Fruit fly (Drosophila melanogaster) whole organism, embryonic: ENCODE measurements around the gene wda.

Experiments used
- CG10431 ChIP-seq: fragments of 200-800 bp; sonication (Bioruptor generic); optimal IDR thresholded peaks from 3 replicates; lab custom pipeline; 2018; ENCODE audit warnings: missing biosample characterization, mild to moderate bottlenecking, missing genetic modification characterization
- CG10654 ChIP-seq: fragments of 200-800 bp; sonication (Bioruptor generic); optimal IDR thresholded peaks from 2 replicates; lab custom pipeline; 2016; ENCODE audit warnings: missing biosample characterization, missing genetic modification characterization
- CG12391 ChIP-seq: fragments of 200-800 bp; sonication (Bioruptor generic); optimal IDR thresholded peaks from 3 replicates; lab custom pipeline; 2018; ENCODE audit warnings: missing biosample characterization, mild to moderate bottlenecking, missing genetic modification characterization, moderate library complexity
- CG13624 ChIP-seq: fragments of 200-800 bp; sonication (Bioruptor generic); optimal IDR thresholded peaks from 2 replicates; lab custom pipeline; 2016; ENCODE audit warnings: missing biosample characterization, missing genetic modification characterization
- CG17361 ChIP-seq: fragments of 200-800 bp; sonication (Bioruptor generic); IDR thresholded peaks from 3 replicates; pipeline ENCODE4 v1.3.6; 2022; ENCODE audit warnings: missing biosample characterization, missing genetic modification characterization
- CG17568 ChIP-seq: fragments of 200-800 bp; sonication (Bioruptor generic); optimal IDR thresholded peaks from 2 replicates; lab custom pipeline; 2018; ENCODE audit warnings: missing biosample characterization, mild to moderate bottlenecking, missing genetic modification characterization, moderate library complexity
- CG17829 ChIP-seq: fragments of 200-800 bp; optimal IDR thresholded peaks from 2 replicates; lab custom pipeline; 2019; ENCODE audit warnings: missing biosample characterization, mild to moderate bottlenecking, missing genetic modification characterization, moderate library complexity
- CG1792 ChIP-seq: fragments of 200-800 bp; sonication (Bioruptor generic); optimal IDR thresholded peaks from 2 replicates; lab custom pipeline; 2016; ENCODE audit warnings: missing biosample characterization, missing genetic modification characterization
- CG1832 ChIP-seq: fragments of 200-800 bp; sonication (Bioruptor generic); optimal IDR thresholded peaks from 2 replicates; lab custom pipeline; 2017; ENCODE audit warnings: missing biosample characterization, mild to moderate bottlenecking, missing genetic modification characterization, inconsistent platforms
- CG18476 ChIP-seq: fragments of 200-800 bp; sonication (Bioruptor generic); optimal IDR thresholded peaks from 2 replicates; lab custom pipeline; 2016; ENCODE audit warnings: missing biosample characterization, mild to moderate bottlenecking, missing genetic modification characterization
- CG3163 ChIP-seq: fragments of 200-800 bp; sonication (Bioruptor generic); optimal IDR thresholded peaks from 3 replicates; lab custom pipeline; 2016; ENCODE audit warnings: missing biosample characterization, missing genetic modification characterization
- CG3407 ChIP-seq: fragments of 200-800 bp; sonication (Bioruptor generic); optimal IDR thresholded peaks from 2 replicates; lab custom pipeline; 2018; ENCODE audit warnings: missing biosample characterization, mild to moderate bottlenecking, missing genetic modification characterization
- CG34224 ChIP-seq: fragments of 200-800 bp; sonication (Bioruptor generic); IDR thresholded peaks from 3 replicates; pipeline ENCODE4 v1.3.6; 2022; ENCODE audit warnings: missing biosample characterization, missing genetic modification characterization; ENCODE audit not compliant: partially characterized antibody
- CG5180 ChIP-seq: fragments of 200-800 bp; sonication (Bioruptor generic); optimal IDR thresholded peaks from 3 replicates; lab custom pipeline; 2017; ENCODE audit warnings: missing biosample characterization, missing genetic modification characterization, mild to moderate bottlenecking, moderate library complexity, missing genetic modification reagents
- CG5245 ChIP-seq: fragments of 200-800 bp; sonication (Bioruptor generic); optimal IDR thresholded peaks from 3 replicates; lab custom pipeline; 2016; ENCODE audit warnings: missing biosample characterization, missing genetic modification characterization
- CG7556 ChIP-seq: fragments of 200-800 bp; sonication (Bioruptor generic); optimal IDR thresholded peaks from 2 replicates; lab custom pipeline; 2017; ENCODE audit warnings: missing biosample characterization, mild to moderate bottlenecking, missing genetic modification characterization
- CG7839 ChIP-seq: fragments of 200-800 bp; sonication (Bioruptor generic); optimal IDR thresholded peaks from 3 replicates; lab custom pipeline; 2018; ENCODE audit warnings: missing biosample characterization, mild to moderate bottlenecking, missing genetic modification characterization, moderate library complexity
- CG7928 ChIP-seq: fragments of 200-800 bp; sonication (Bioruptor generic); optimal IDR thresholded peaks from 2 replicates; lab custom pipeline; 2017; ENCODE audit warnings: missing biosample characterization, mild to moderate bottlenecking, missing genetic modification characterization
- CG8478 ChIP-seq: fragments of >200 bp; optimal IDR thresholded peaks from 2 replicates; lab custom pipeline; 2018
- CG9932 ChIP-seq: fragments of 200-800 bp; sonication (Bioruptor generic); IDR thresholded peaks from 2 replicates; pipeline ENCODE4 v1.3.6; 2022; ENCODE audit warnings: missing biosample characterization, missing genetic modification characterization
- CTCF ChIP-seq: fragments of 200-800 bp; sonication (Bioruptor generic); optimal IDR thresholded peaks from 2 replicates; lab custom pipeline; 2017; ENCODE audit warnings: missing biosample characterization, mild to moderate bottlenecking, missing genetic modification characterization, moderate library complexity
- D19A ChIP-seq: fragments of 200-800 bp; optimal IDR thresholded peaks from 3 replicates; lab custom pipeline; 2019; ENCODE audit warnings: missing biosample characterization, mild to moderate bottlenecking, missing genetic modification characterization, moderate library complexity
- Drgx ChIP-seq: fragments of 200-800 bp; sonication (Bioruptor generic); IDR thresholded peaks from 2 replicates; pipeline ENCODE4 v1.3.6; 2022; ENCODE audit warnings: missing biosample characterization, missing genetic modification characterization
- Fer1 ChIP-seq: fragments of 200-800 bp; sonication (Bioruptor generic); optimal IDR thresholded peaks from 2 replicates; lab custom pipeline; 2017; ENCODE audit warnings: missing biosample characterization, mild to moderate bottlenecking, missing genetic modification characterization
- HHEX ChIP-seq: fragments of 200-800 bp; sonication (Bioruptor generic); optimal IDR thresholded peaks from 3 replicates; lab custom pipeline; 2017; ENCODE audit warnings: missing biosample characterization, mild to moderate bottlenecking, missing genetic modification characterization, missing genetic modification reagents
- Hr39 ChIP-seq: fragments of >200 bp; optimal IDR thresholded peaks from 2 replicates; lab custom pipeline; 2017
- Hr51 ChIP-seq, 2 experiments: fragments of 200-800 bp; sonication (Bioruptor generic); optimal IDR thresholded peaks; 2 replicates in 1 of 2; 3 replicates in 1 of 2; lab custom pipeline; 2016 to 2018; ENCODE audit warnings: missing biosample characterization in 2 of 2, missing genetic modification characterization in 2 of 2, mild to moderate bottlenecking in 1 of 2, moderate library complexity in 1 of 2
- NC2α ChIP-seq: fragments of 200-800 bp; sonication (Bioruptor generic); optimal IDR thresholded peaks from 2 replicates; lab custom pipeline; 2016; ENCODE audit warnings: missing biosample characterization, missing genetic modification characterization
- NC2β ChIP-seq: fragments of 200-800 bp; sonication (Bioruptor generic); optimal IDR thresholded peaks from 2 replicates; lab custom pipeline; 2016; ENCODE audit warnings: missing biosample characterization, missing genetic modification characterization
- NFAT ChIP-seq: fragments of 200-800 bp; sonication (Bioruptor generic); IDR thresholded peaks from 2 replicates; pipeline ENCODE4 v1.3.6; 2022; ENCODE audit warnings: missing biosample characterization, missing genetic modification characterization
- Optix ChIP-seq: fragments of 200-800 bp; sonication (Bioruptor generic); IDR thresholded peaks from 3 replicates; pipeline ENCODE4 v1.3.6; 2022; ENCODE audit warnings: missing biosample characterization, missing genetic modification characterization
- Scr ChIP-seq: fragments of 200-800 bp; sonication (Bioruptor generic); IDR thresholded peaks from 2 replicates; pipeline ENCODE4 v1.3.6; 2022; ENCODE audit warnings: missing biosample characterization, missing genetic modification characterization; ENCODE audit not compliant: partially characterized antibody
- Xbp1 ChIP-seq: fragments of 200-800 bp; sonication (Bioruptor generic); optimal IDR thresholded peaks from 3 replicates; lab custom pipeline; 2016; ENCODE audit warnings: missing biosample characterization, mild to moderate bottlenecking, missing genetic modification characterization
- ap ChIP-seq: fragments of 200-800 bp; sonication (Bioruptor generic); IDR thresholded peaks from 2 replicates; pipeline ENCODE4 v1.3.6; 2022; ENCODE audit warnings: missing biosample characterization, missing genetic modification characterization
- br ChIP-seq: fragments of >200 bp; optimal IDR thresholded peaks from 2 replicates; lab custom pipeline; 2017
- cato ChIP-seq: fragments of 200-800 bp; sonication (Bioruptor generic); optimal IDR thresholded peaks from 2 replicates; lab custom pipeline; 2016; ENCODE audit warnings: missing biosample characterization, missing genetic modification characterization, borderline replicate concordance
- ci ChIP-seq: fragments of 200-800 bp; sonication (Bioruptor generic); IDR thresholded peaks from 3 replicates; pipeline ENCODE4 v1.3.6; 2022; ENCODE audit warnings: missing biosample characterization, missing genetic modification characterization
- crol ChIP-seq: fragments of 200-800 bp; sonication (Bioruptor generic); IDR thresholded peaks from 2 replicates; pipeline ENCODE4 v1.3.6; 2022; ENCODE audit warnings: missing biosample characterization, missing genetic modification characterization
- crp ChIP-seq, 2 experiments: fragments of 200-800 bp; sonication (Bioruptor generic); optimal IDR thresholded peaks; 2 replicates in 1 of 2; 3 replicates in 1 of 2; lab custom pipeline; 2017; ENCODE audit warnings: missing biosample characterization in 2 of 2, missing genetic modification characterization in 2 of 2, mild to moderate bottlenecking in 1 of 2, moderate library complexity in 1 of 2
- exex ChIP-seq: fragments of 200-800 bp; sonication (Bioruptor generic); optimal IDR thresholded peaks from 4 replicates; lab custom pipeline; 2018; ENCODE audit warnings: missing biosample characterization, mild to moderate bottlenecking, missing genetic modification characterization, moderate library complexity
- gcm2 ChIP-seq: fragments of 200-800 bp; sonication (Bioruptor generic); optimal IDR thresholded peaks from 2 replicates; lab custom pipeline; 2016; ENCODE audit warnings: missing biosample characterization, missing genetic modification characterization
- gro ChIP-seq: fragments of 200-800 bp; sonication (Bioruptor generic); optimal IDR thresholded peaks from 2 replicates; lab custom pipeline; 2016; ENCODE audit warnings: missing biosample characterization, missing genetic modification characterization
- hkb ChIP-seq, 2 experiments: fragments of 200-800 bp in 1 of 2; fragments of >200 bp in 1 of 2; sonication (Bioruptor generic) in 1 of 2; IDR thresholded peaks in 1 of 2; optimal IDR thresholded peaks in 1 of 2; 2 replicates each; pipeline versions ENCODE4 v1.3.6 to Lab custom; 2017 to 2022; ENCODE audit warnings: missing biosample characterization in 1 of 2, missing genetic modification characterization in 1 of 2
- insv ChIP-seq, 2 experiments: fragments of 200-800 bp; sonication (Bioruptor generic); optimal IDR thresholded peaks; 3 replicates each; lab custom pipeline; 2016 to 2018; ENCODE audit warnings: missing biosample characterization in 2 of 2, missing genetic modification characterization in 2 of 2
- nerfin-2 ChIP-seq: fragments of 200-800 bp; sonication (Bioruptor generic); IDR thresholded peaks from 2 replicates; pipeline ENCODE4 v1.3.6; 2022; ENCODE audit warnings: missing biosample characterization, missing genetic modification characterization; ENCODE audit not compliant: partially characterized antibody
- org-1 ChIP-seq: fragments of 200-800 bp; sonication (Bioruptor generic); optimal IDR thresholded peaks from 2 replicates; lab custom pipeline; 2017; ENCODE audit warnings: missing biosample characterization, missing genetic modification characterization
- sens ChIP-seq: fragments of 200-800 bp; sonication (Bioruptor generic); peaks from one replicate; lab custom pipeline; 2016; ENCODE audit warnings: missing biosample characterization, missing genetic modification characterization
- sna ChIP-seq: fragments of 200-800 bp; sonication (Bioruptor generic); IDR thresholded peaks from 2 replicates; pipeline ENCODE4 v1.3.6; 2022; ENCODE audit warnings: missing biosample characterization, missing genetic modification characterization; ENCODE audit not compliant: partially characterized antibody
- tap ChIP-seq: fragments of 200-800 bp; optimal IDR thresholded peaks from 3 replicates; lab custom pipeline; 2019; ENCODE audit warnings: missing biosample characterization, mild to moderate bottlenecking, missing genetic modification characterization, moderate library complexity
- tio ChIP-seq: fragments of 200-800 bp; sonication (Bioruptor generic); optimal IDR thresholded peaks from 2 replicates; lab custom pipeline; 2017; ENCODE audit warnings: missing biosample characterization, missing genetic modification characterization, inconsistent platforms
- twi ChIP-seq: fragments of 200-800 bp; optimal IDR thresholded peaks from 2 replicates; lab custom pipeline; 2019; ENCODE audit warnings: missing biosample characterization, mild to moderate bottlenecking, missing genetic modification characterization, moderate library complexity

Gene wda

DNA sequence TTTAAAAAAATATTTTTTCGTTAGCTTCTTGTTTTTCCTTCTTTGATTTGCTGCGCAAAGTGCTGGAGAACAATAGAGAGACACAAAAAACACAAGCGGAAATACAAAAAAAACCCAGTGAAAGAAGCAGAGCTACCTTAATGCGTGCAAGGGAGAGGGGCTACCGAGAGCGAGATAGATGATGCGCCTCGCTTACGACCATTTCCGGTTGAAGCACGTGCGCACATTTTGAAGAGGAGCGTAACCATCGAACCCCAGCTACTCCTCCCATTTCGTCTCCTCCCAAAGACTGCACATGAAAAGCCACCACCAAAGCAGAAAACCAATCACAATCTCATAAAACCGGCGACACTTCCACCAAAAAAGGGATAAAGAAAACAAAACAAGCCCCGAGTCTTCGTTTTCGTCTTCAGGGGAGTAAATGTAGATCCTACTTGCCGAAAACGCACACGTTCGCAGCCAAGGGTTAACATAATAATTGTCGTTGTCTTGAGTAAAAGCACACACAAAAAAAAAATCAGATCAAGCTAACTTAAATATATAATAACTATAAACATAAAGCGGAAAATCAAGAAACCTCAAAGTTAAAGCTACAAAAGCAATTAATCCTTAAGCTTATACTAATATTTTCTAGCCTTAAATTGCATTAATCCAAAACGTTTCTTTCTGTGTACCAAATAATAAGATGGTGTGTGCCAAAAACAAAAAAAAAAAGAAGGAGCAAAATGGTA is 39.4 kb upstream of the wda start (continued):
- peak; percentile 70 for TF ChIP-seq CG1832 (GFP tag; lab: Kevin White, UChicago)
- TF ChIP-seq NFAT (GFP tag; lab: Robert Waterston, UW): no peak
- no peak for TF ChIP-seq Hr51 (GFP tag; optimal IDR thresholded peaks at IDR 0.05; lab: Kevin White, UChicago)
- TF ChIP-seq D19A (tag; lab: Kevin White, UChicago): no peak
- TF ChIP-seq ap (GFP tag; lab: Robert Waterston, UW): no peak
- TF ChIP-seq HHEX (GFP tag; lab: Kevin White, UChicago): peak; percentile 50
- TF ChIP-seq CG7839: peak; percentile 41
- peak; percentile 54 for TF ChIP-seq sens
- no peak for TF ChIP-seq sna
- TF ChIP-seq CG8478 (lab: Kevin White, UChicago): no peak
- no peak for TF ChIP-seq CG13624 (GFP tag; lab: Kevin White, UChicago)
- no peak for TF ChIP-seq Scr (GFP tag; lab: Robert Waterston, UW)
- no peak for TF ChIP-seq nerfin-2 (GFP tag; lab: Robert Waterston, UW)
- no peak for TF ChIP-seq CG5180 (GFP tag; lab: Kevin White, UChicago)
- peak; percentile 38 for TF ChIP-seq Xbp1 (GFP tag; lab: Kevin White, UChicago)
- TF ChIP-seq CG3407 (GFP tag; lab: Kevin White, UChicago): no peak
- TF ChIP-seq CTCF: no peak
- TF ChIP-seq CG17829 (tag; lab: Kevin White, UChicago): peak; percentile 20
- peak; percentile 8 for TF ChIP-seq CG7556 (GFP tag; lab: Kevin White, UChicago)
- no peak for TF ChIP-seq crp (GFP tag; optimal IDR thresholded peaks at IDR 0.05; lab: Kevin White, UChicago)
- no peak for TF ChIP-seq CG3163 (GFP tag; lab: Kevin White, UChicago)
- TF ChIP-seq Drgx: no peak
- no peak for TF ChIP-seq insv (GFP tag; optimal IDR thresholded peaks at IDR 0.05; lab: Kevin White, UChicago)
- no peak for TF ChIP-seq crol (GFP tag; lab: Robert Waterston, UW)
- TF ChIP-seq NC2α (GFP tag; lab: Kevin White, UChicago): no peak
- no peak for TF ChIP-seq org-1 (GFP tag; lab: Kevin White, UChicago)
- TF ChIP-seq cato (GFP tag; lab: Kevin White, UChicago): no peak
- no peak for TF ChIP-seq exex (tag; lab: Kevin White, UChicago)
- TF ChIP-seq CG10431 (GFP tag; lab: Kevin White, UChicago): peak; percentile 18
- no peak for TF ChIP-seq gro
- TF ChIP-seq br (lab: Kevin White, UChicago): no peak
- peak; percentile 20 for TF ChIP-seq CG10654 (GFP tag; lab: Kevin White, UChicago)
- TF ChIP-seq twi (tag; lab: Kevin White, UChicago): no peak
- TF ChIP-seq CG1792 (GFP tag; lab: Kevin White, UChicago): no peak
- TF ChIP-seq tap (tag; lab: Kevin White, UChicago): no peak
- peak; percentile 32 for TF ChIP-seq tio (GFP tag; lab: Kevin White, UChicago)
- TF ChIP-seq ci: peak; percentile 63
- TF ChIP-seq Optix (GFP tag; lab: Robert Waterston, UW): no peak
- peak; percentile 66 for TF ChIP-seq CG17361 (GFP tag; lab: Robert Waterston, UW)
- peak; percentile 15 for TF ChIP-seq CG5245 (GFP tag; lab: Kevin White, UChicago)
- no peak for TF ChIP-seq CG17568 (GFP tag; lab: Kevin White, UChicago)
- TF ChIP-seq CG7928 (GFP tag; lab: Kevin White, UChicago): no peak
- TF ChIP-seq Hr39 (lab: Kevin White, UChicago): no peak
- TF ChIP-seq gcm2 (GFP tag; lab: Kevin White, UChicago): no peak
- TF ChIP-seq CG12391 (tag; lab: Kevin White, UChicago): peak; percentile 51
- no peak for TF ChIP-seq CG34224 (GFP tag; lab: Robert Waterston, UW)
- TF ChIP-seq Fer1 (GFP tag; lab: Kevin White, UChicago): no peak
- TF ChIP-seq hkb (optimal IDR thresholded peaks at IDR 0.05; lab: Kevin White, UChicago): no peak
- peak; percentile 20; the same call in 1 of the 2 replicates for TF ChIP-seq hkb (GFP tag; IDR thresholded peaks at IDR 0.05; lab: Robert Waterston, UW)
- TF ChIP-seq CG9932 (GFP tag; lab: Robert Waterston, UW): no peak
- TF ChIP-seq CG18476 (GFP tag; lab: Kevin White, UChicago): peak; percentile 9
- TF ChIP-seq NC2β (GFP tag; lab: Kevin White, UChicago): no peak
